Fruit fly (Drosophila melanogaster) whole organism, embryonic: ENCODE results near the gene GstO3.

Experiments used
- B-H1 ChIP-seq: fragments of 200-800 bp; sonication (Bioruptor generic); IDR thresholded peaks from 3 replicates; pipeline ENCODE4 v1.3.6; 2022; ENCODE audit warnings: missing biosample characterization, missing genetic modification characterization
- CG10267 ChIP-seq: fragments of 200-800 bp; sonication (Bioruptor generic); optimal IDR thresholded peaks from 2 replicates; lab custom pipeline; 2018; ENCODE audit warnings: missing biosample characterization, mild to moderate bottlenecking, missing genetic modification characterization, moderate library complexity
- CG10274 ChIP-seq: fragments of 200-800 bp; sonication (Bioruptor generic); optimal IDR thresholded peaks from 3 replicates; lab custom pipeline; 2017; ENCODE audit warnings: missing biosample characterization, mild to moderate bottlenecking, missing genetic modification characterization
- CG10431 ChIP-seq: fragments of 200-800 bp; sonication (Bioruptor generic); optimal IDR thresholded peaks from 3 replicates; lab custom pipeline; 2018; ENCODE audit warnings: missing biosample characterization, mild to moderate bottlenecking, missing genetic modification characterization
- CG12219 ChIP-seq: fragments of 200-800 bp; sonication (Bioruptor generic); optimal IDR thresholded peaks from 3 replicates; lab custom pipeline; 2018; ENCODE audit warnings: missing biosample characterization, mild to moderate bottlenecking, missing genetic modification characterization
- CG12659 ChIP-seq: fragments of 200-800 bp; sonication (Bioruptor generic); optimal IDR thresholded peaks from 3 replicates; lab custom pipeline; 2017; ENCODE audit warnings: mild to moderate bottlenecking, missing biosample characterization, missing genetic modification reagents, missing genetic modification characterization
- CG12744 ChIP-seq: fragments of 200-800 bp; sonication (Bioruptor generic); optimal IDR thresholded peaks from 2 replicates; lab custom pipeline; 2016; ENCODE audit warnings: missing biosample characterization, missing genetic modification characterization
- CG12769 ChIP-seq: fragments of 200-800 bp; sonication (Bioruptor generic); optimal IDR thresholded peaks from 2 replicates; lab custom pipeline; 2019; ENCODE audit warnings: missing biosample characterization, mild to moderate bottlenecking, missing genetic modification characterization, moderate library complexity
- CG14710 ChIP-seq: fragments of 200-800 bp; sonication (Bioruptor generic); optimal IDR thresholded peaks from 3 replicates; lab custom pipeline; 2019; ENCODE audit warnings: missing biosample characterization, mild to moderate bottlenecking, missing genetic modification characterization, moderate library complexity
- CG15696 ChIP-seq: fragments of 200-800 bp; sonication (Bioruptor generic); optimal IDR thresholded peaks from 2 replicates; lab custom pipeline; 2019; ENCODE audit warnings: missing biosample characterization, mild to moderate bottlenecking, missing genetic modification characterization, moderate library complexity
- CG1602 ChIP-seq: fragments of 200-800 bp; sonication (Bioruptor generic); optimal IDR thresholded peaks from 3 replicates; lab custom pipeline; 2016; ENCODE audit warnings: missing biosample characterization, missing genetic modification characterization
- CG17186 ChIP-seq: fragments of 200-800 bp; sonication (Bioruptor generic); optimal IDR thresholded peaks from 3 replicates; lab custom pipeline; 2017; ENCODE audit warnings: missing biosample characterization, missing genetic modification reagents, missing genetic modification characterization
- CG17359 ChIP-seq: fragments of 200-800 bp; sonication (Bioruptor generic); optimal IDR thresholded peaks from 3 replicates; lab custom pipeline; 2018; ENCODE audit warnings: missing biosample characterization, mild to moderate bottlenecking, missing genetic modification characterization, moderate library complexity
- CG17612 ChIP-seq: fragments of 200-800 bp; sonication (Bioruptor generic); IDR thresholded peaks from 2 replicates; pipeline ENCODE4 v1.3.6; 2022; ENCODE audit warnings: missing biosample characterization, missing genetic modification characterization
- CG2202 ChIP-seq: fragments of 200-800 bp; sonication (Bioruptor generic); optimal IDR thresholded peaks from 2 replicates; lab custom pipeline; 2018; ENCODE audit warnings: missing biosample characterization, mild to moderate bottlenecking, missing genetic modification characterization
- CG30431 ChIP-seq: fragments of 200-800 bp; sonication (Bioruptor generic); optimal IDR thresholded peaks from 2 replicates; lab custom pipeline; 2017; ENCODE audit warnings: missing biosample characterization, missing genetic modification characterization
- CG31441 ChIP-seq: fragments of 200-800 bp; sonication (Bioruptor generic); IDR thresholded peaks from 2 replicates; pipeline ENCODE4 v1.3.6; 2022; ENCODE audit warnings: missing biosample characterization, missing genetic modification characterization
- CG3163 ChIP-seq: fragments of 200-800 bp; sonication (Bioruptor generic); optimal IDR thresholded peaks from 3 replicates; lab custom pipeline; 2016; ENCODE audit warnings: missing biosample characterization, missing genetic modification characterization
- CG3726 ChIP-seq: fragments of 200-800 bp; sonication (Bioruptor generic); IDR thresholded peaks from 3 replicates; pipeline ENCODE4, ENCODE4 v1.3.6; 2022; ENCODE audit warnings: missing biosample characterization, missing genetic modification characterization
- CG6272 ChIP-seq: fragments of 200-800 bp; sonication (Bioruptor generic); IDR thresholded peaks from 2 replicates; pipeline ENCODE4 v1.3.6; 2022; ENCODE audit warnings: missing biosample characterization, missing genetic modification characterization
- CG7839 ChIP-seq: fragments of 200-800 bp; sonication (Bioruptor generic); optimal IDR thresholded peaks from 3 replicates; lab custom pipeline; 2018; ENCODE audit warnings: missing biosample characterization, mild to moderate bottlenecking, missing genetic modification characterization, moderate library complexity
- CG9727 ChIP-seq: fragments of 200-800 bp; sonication (Bioruptor generic); optimal IDR thresholded peaks from 3 replicates; lab custom pipeline; 2017; ENCODE audit warnings: missing biosample characterization, mild to moderate bottlenecking, missing genetic modification characterization
- CG9876 ChIP-seq: fragments of 200-800 bp; sonication (Bioruptor generic); optimal IDR thresholded peaks from 2 replicates; lab custom pipeline; 2016; ENCODE audit warnings: missing biosample characterization, missing genetic modification characterization
- CTCF ChIP-seq: fragments of 200-800 bp; sonication (Bioruptor generic); optimal IDR thresholded peaks from 2 replicates; lab custom pipeline; 2017; ENCODE audit warnings: missing biosample characterization, mild to moderate bottlenecking, missing genetic modification characterization, moderate library complexity
- Dip3 ChIP-seq: fragments of 200-800 bp; sonication (Bioruptor generic); optimal IDR thresholded peaks from 3 replicates; lab custom pipeline; 2016; ENCODE audit warnings: missing biosample characterization, missing genetic modification characterization
- Drgx ChIP-seq: fragments of 200-800 bp; sonication (Bioruptor generic); IDR thresholded peaks from 2 replicates; pipeline ENCODE4 v1.3.6; 2022; ENCODE audit warnings: missing biosample characterization, missing genetic modification characterization
- HmgD ChIP-seq: fragments of 200-800 bp; sonication (Bioruptor generic); optimal IDR thresholded peaks from 3 replicates; lab custom pipeline; 2016; ENCODE audit warnings: missing biosample characterization, missing genetic modification characterization
- Hmr ChIP-seq: fragments of 200-800 bp; sonication (Bioruptor generic); optimal IDR thresholded peaks from 3 replicates; lab custom pipeline; 2017; ENCODE audit warnings: mild to moderate bottlenecking, missing biosample characterization, missing genetic modification reagents, missing genetic modification characterization
- Hr39 ChIP-seq: fragments of >200 bp; optimal IDR thresholded peaks from 2 replicates; lab custom pipeline; 2017
- Kr ChIP-seq: fragments of 200-800 bp; sonication (Bioruptor generic); optimal IDR thresholded peaks from 2 replicates; lab custom pipeline; 2017; ENCODE audit warnings: missing biosample characterization, mild to moderate bottlenecking, missing genetic modification characterization
- Mrtf ChIP-seq: fragments of 200-800 bp; sonication (Bioruptor generic); IDR thresholded peaks from 3 replicates; pipeline ENCODE4 v1.3.6; 2022; ENCODE audit warnings: missing biosample characterization, missing genetic modification characterization
- Ravus ChIP-seq: fragments of 200-800 bp; sonication (Bioruptor generic); IDR thresholded peaks from 2 replicates; pipeline ENCODE4 v1.3.6; 2022; ENCODE audit warnings: missing biosample characterization, missing genetic modification characterization
- Sin3A ChIP-seq: fragments of >200 bp; optimal IDR thresholded peaks from 2 replicates; lab custom pipeline; 2018
- Usf ChIP-seq: fragments of 200-800 bp; sonication (Bioruptor generic); optimal IDR thresholded peaks from 2 replicates; lab custom pipeline; 2017; ENCODE audit warnings: missing genotype, missing biosample characterization, missing genetic modification characterization
- Xrp1 ChIP-seq: fragments of 200-800 bp; sonication (Bioruptor generic); IDR thresholded peaks from 2 replicates; pipeline ENCODE4 v1.3.6; 2022; ENCODE audit warnings: missing biosample characterization, missing genetic modification characterization
- aop ChIP-seq: fragments of 200-800 bp; sonication (Bioruptor generic); IDR thresholded peaks from 2 replicates; pipeline ENCODE4 v1.3.6; 2022; ENCODE audit warnings: missing biosample characterization, missing genetic modification characterization
- ap ChIP-seq: fragments of 200-800 bp; sonication (Bioruptor generic); IDR thresholded peaks from 2 replicates; pipeline ENCODE4 v1.3.6; 2022; ENCODE audit warnings: missing biosample characterization, missing genetic modification characterization
- bcd ChIP-seq: fragments of 200-800 bp; sonication (Bioruptor generic); optimal IDR thresholded peaks from 2 replicates; lab custom pipeline; 2017; ENCODE audit warnings: missing biosample characterization, mild to moderate bottlenecking, missing genetic modification characterization
- crc ChIP-seq: fragments of 200-800 bp; sonication (Bioruptor generic); optimal IDR thresholded peaks from 2 replicates; lab custom pipeline; 2016; ENCODE audit warnings: missing biosample characterization, missing genetic modification characterization
- danr ChIP-seq: fragments of 200-800 bp; sonication (Bioruptor generic); IDR thresholded peaks from 2 replicates; pipeline ENCODE4 v1.3.6; 2022; ENCODE audit warnings: missing biosample characterization, missing genetic modification characterization
- disco-r ChIP-seq: fragments of 200-800 bp; sonication (Bioruptor generic); optimal IDR thresholded peaks from 2 replicates; lab custom pipeline; 2016; ENCODE audit warnings: missing biosample characterization, missing genetic modification characterization
- en ChIP-seq: fragments of 200-800 bp; sonication (Bioruptor generic); optimal IDR thresholded peaks from 2 replicates; lab custom pipeline; 2016; ENCODE audit warnings: missing biosample characterization, missing genetic modification characterization
- fd102C ChIP-seq: fragments of 200-800 bp; sonication (Bioruptor generic); optimal IDR thresholded peaks from 2 replicates; lab custom pipeline; 2018; ENCODE audit warnings: missing biosample characterization, mild to moderate bottlenecking, missing genetic modification characterization, moderate library complexity
- grn ChIP-seq: fragments of 200-800 bp; sonication (Bioruptor generic); optimal IDR thresholded peaks from 3 replicates; lab custom pipeline; 2017; ENCODE audit warnings: missing biosample characterization, missing genetic modification characterization
- hth ChIP-seq: fragments of >200 bp; optimal IDR thresholded peaks from 2 replicates; lab custom pipeline; 2017; ENCODE audit warnings: inconsistent platforms
- lola ChIP-seq, 3 experiments: fragments of >200 bp in 2 of 3; fragments of 200-800 bp in 1 of 3; sonication (Bioruptor generic) in 1 of 3; optimal IDR thresholded peaks; 2 replicates each; lab custom pipeline; 2017 to 2019; ENCODE audit warnings: missing biosample characterization in 3 of 3, missing genetic modification characterization in 3 of 3, mild to moderate bottlenecking in 1 of 3, moderate library complexity in 1 of 3
- lov ChIP-seq, 2 experiments: fragments of 200-800 bp in 1 of 2; fragments of >200 bp in 1 of 2; sonication (Bioruptor generic) in 1 of 2; IDR thresholded peaks in 1 of 2; optimal IDR thresholded peaks in 1 of 2; 2 replicates in 1 of 2; 3 replicates in 1 of 2; pipeline versions ENCODE4 v1.3.6 to Lab custom; 2017 to 2022; ENCODE audit warnings: missing biosample characterization in 1 of 2, missing genetic modification characterization in 1 of 2
- pho ChIP-seq: fragments of 200-800 bp; sonication (Bioruptor generic); optimal IDR thresholded peaks from 2 replicates; lab custom pipeline; 2016; ENCODE audit warnings: missing biosample characterization, missing genetic modification characterization
- pnt ChIP-seq: fragments of 200-800 bp; sonication (Bioruptor generic); optimal IDR thresholded peaks from 3 replicates; lab custom pipeline; 2016; ENCODE audit warnings: missing biosample characterization, missing genetic modification characterization
- pum ChIP-seq: fragments of 200-800 bp; sonication (Bioruptor generic); optimal IDR thresholded peaks from 2 replicates; lab custom pipeline; 2016; ENCODE audit warnings: missing biosample characterization, missing genetic modification characterization
- slp2 ChIP-seq: fragments of 200-800 bp; sonication (Bioruptor generic); optimal IDR thresholded peaks from 2 replicates; lab custom pipeline; 2016; ENCODE audit warnings: missing biosample characterization, missing genetic modification characterization
- sob ChIP-seq: fragments of 200-800 bp; sonication (Bioruptor generic); IDR thresholded peaks from 2 replicates; pipeline ENCODE4 v1.3.6; 2022; ENCODE audit warnings: missing biosample characterization, missing genetic modification characterization

GstO3 gene

DNA sequence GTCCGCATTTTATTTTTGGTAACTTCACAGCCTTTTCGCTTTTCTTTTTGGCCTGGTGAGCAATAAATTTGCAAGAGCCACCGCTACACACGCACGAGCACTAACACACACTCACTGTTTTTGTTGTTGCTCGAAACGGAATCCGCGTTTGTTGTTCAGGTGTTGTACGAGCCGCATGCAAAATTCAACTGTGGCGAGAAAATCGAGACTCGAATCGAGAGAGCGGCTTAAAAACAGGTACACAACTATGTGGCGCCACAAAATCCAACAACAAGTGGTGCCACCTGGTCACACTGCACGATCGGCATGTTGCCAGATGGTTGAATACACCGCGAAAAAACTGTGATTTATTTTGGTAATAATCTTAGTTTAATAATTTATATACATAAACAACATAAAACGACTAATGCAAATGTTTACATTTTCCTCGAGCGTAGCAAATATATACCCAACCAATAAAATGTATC lies 11.7 kb upstream of the GstO3 start, which contains the start of gene CG43163 (continued):
- TF ChIP-seq Ravus (no peak), Drgx (GFP tag; lab: Robert Waterston, UW) (peak; percentile 65), hth (lab: Kevin White, UChicago) (no peak), Hr39 (lab: Kevin White, UChicago) (no peak), CG7839 (tag; lab: Kevin White, UChicago) (peak; percentile 73), CG12659 (peak; percentile 83), crc (no peak), CG17186 (GFP tag; lab: Kevin White, UChicago) (peak; percentile 46), pnt (GFP tag; lab: Kevin White, UChicago) (no peak), aop (GFP tag; lab: Robert Waterston, UW) (no peak), CG15696 (tag; lab: Kevin White, UChicago) (peak; percentile 50), CG3163 (no peak), CG14710 (tag; lab: Kevin White, UChicago) (peak; percentile 68), Dip3 (GFP tag; lab: Kevin White, UChicago) (peak; percentile 24), lov (optimal IDR thresholded peaks at IDR 0.05; lab: Kevin White, UChicago) (no peak), lov (GFP tag; IDR thresholded peaks at IDR 0.05; lab: Robert Waterston, UW) (peak; percentile 70; the same call in 1 of the 3 replicates), CG10431 (GFP tag; lab: Kevin White, UChicago) (peak; percentile 37), CG12744 (peak; percentile 56), CG12219 (GFP tag; lab: Kevin White, UChicago) (peak; percentile 47), pum (GFP tag; lab: Kevin White, UChicago) (peak; percentile 24), grn (no peak), CG30431 (GFP tag; lab: Kevin White, UChicago) (peak; percentile 47), B-H1 (GFP tag; lab: Robert Waterston, UW) (peak; percentile 28; the same call in 1 of the 3 replicates), Sin3A (lab: Kevin White, UChicago) (no peak), CG12769 (tag; lab: Kevin White, UChicago) (no peak), ap (GFP tag; lab: Robert Waterston, UW) (0 out of 2 replicates have a peak, but pooled peaks have one; percentile 27), CG6272 (peak; percentile 35), CTCF (GFP tag; lab: Kevin White, UChicago) (peak; percentile 73), fd102C (GFP tag; lab: Kevin White, UChicago) (no peak), CG10267 (peak; percentile 62), Kr (GFP tag; lab: Kevin White, UChicago) (no peak), Usf (GFP tag; lab: Kevin White, UChicago) (no peak), CG2202 (tag; lab: Kevin White, UChicago) (peak; percentile 26), CG3726 (GFP tag; lab: Robert Waterston, UW) (0 out of 3 replicates have a peak, but pooled peaks have one; percentile 52), pho (GFP tag; lab: Kevin White, UChicago) (peak; percentile 12), lola (GFP tag; optimal IDR thresholded peaks at IDR 0.05; lab: Kevin White, UChicago) (peak in 1 of 3 experiments; percentile 56), CG9876 (GFP tag; lab: Kevin White, UChicago) (no peak), CG31441 (peak; percentile 77), Hmr (GFP tag; lab: Kevin White, UChicago) (peak; percentile 78), CG17359 (peak; percentile 62), CG1602 (peak; percentile 64), danr (GFP tag; lab: Robert Waterston, UW) (peak; percentile 60), en (GFP tag; lab: Kevin White, UChicago) (no peak), disco-r (no peak), slp2 (GFP tag; lab: Kevin White, UChicago) (no peak), HmgD (no peak), bcd (GFP tag; lab: Kevin White, UChicago) (peak; percentile 73), Mrtf (GFP tag; lab: Robert Waterston, UW) (peak; percentile 59; the same call in 1 of the 3 replicates), sob (GFP tag; lab: Robert Waterston, UW) (peak; percentile 77), CG17612 (0 out of 2 replicates have a peak, but pooled peaks have one; percentile 9), CG10274 (GFP tag; lab: Kevin White, UChicago) (no peak), CG9727 (GFP tag; lab: Kevin White, UChicago) (peak; percentile 66), Xrp1 (peak; percentile 79)
